Fruit fly (Drosophila melanogaster) whole organism, embryonic: ENCODE results near the gene ec.

Source experiments
- Ada2b ChIP-seq: fragments of 200-800 bp; sonication (Bioruptor generic); IDR thresholded peaks from 2 replicates; pipeline ENCODE4 v1.3.6; 2022; ENCODE audit warnings: missing biosample characterization, missing genetic modification characterization
- CG10462 ChIP-seq: fragments of 200-800 bp; sonication (Bioruptor generic); optimal IDR thresholded peaks from 2 replicates; lab custom pipeline; 2016; ENCODE audit warnings: missing biosample characterization, missing genetic modification characterization
- CG10654 ChIP-seq: fragments of 200-800 bp; sonication (Bioruptor generic); optimal IDR thresholded peaks from 2 replicates; lab custom pipeline; 2016; ENCODE audit warnings: missing biosample characterization, missing genetic modification characterization
- CG12744 ChIP-seq: fragments of 200-800 bp; sonication (Bioruptor generic); optimal IDR thresholded peaks from 2 replicates; lab custom pipeline; 2016; ENCODE audit warnings: missing biosample characterization, missing genetic modification characterization
- CG15696 ChIP-seq: fragments of 200-800 bp; sonication (Bioruptor generic); optimal IDR thresholded peaks from 2 replicates; lab custom pipeline; 2019; ENCODE audit warnings: missing biosample characterization, mild to moderate bottlenecking, missing genetic modification characterization, moderate library complexity
- CG1602 ChIP-seq: fragments of 200-800 bp; sonication (Bioruptor generic); optimal IDR thresholded peaks from 3 replicates; lab custom pipeline; 2016; ENCODE audit warnings: missing biosample characterization, missing genetic modification characterization
- CG1647 ChIP-seq: fragments of 200-800 bp; sonication (Bioruptor generic); optimal IDR thresholded peaks from 3 replicates; lab custom pipeline; 2016; ENCODE audit warnings: missing biosample characterization, missing genetic modification characterization
- CG2202 ChIP-seq: fragments of 200-800 bp; sonication (Bioruptor generic); optimal IDR thresholded peaks from 2 replicates; lab custom pipeline; 2018; ENCODE audit warnings: missing biosample characterization, mild to moderate bottlenecking, missing genetic modification characterization
- CG30431 ChIP-seq: fragments of 200-800 bp; sonication (Bioruptor generic); optimal IDR thresholded peaks from 2 replicates; lab custom pipeline; 2017; ENCODE audit warnings: missing biosample characterization, missing genetic modification characterization
- CG32772 ChIP-seq: fragments of 200-800 bp; sonication (Bioruptor generic); IDR thresholded peaks from 2 replicates; pipeline ENCODE4 v1.3.6; 2022; ENCODE audit warnings: missing biosample characterization, missing genetic modification characterization
- CG34224 ChIP-seq: fragments of 200-800 bp; sonication (Bioruptor generic); IDR thresholded peaks from 3 replicates; pipeline ENCODE4 v1.3.6; 2022; ENCODE audit warnings: missing biosample characterization, missing genetic modification characterization; ENCODE audit not compliant: partially characterized antibody
- CG4360 ChIP-seq: fragments of 200-800 bp; sonication (Bioruptor generic); IDR thresholded peaks from 2 replicates; pipeline ENCODE4 v1.3.6; 2022; ENCODE audit warnings: missing biosample characterization, missing genetic modification characterization
- CG6175 ChIP-seq: fragments of 200-800 bp; sonication (Bioruptor generic); IDR thresholded peaks from 3 replicates; pipeline ENCODE4 v1.3.6; 2022; ENCODE audit warnings: missing biosample characterization, missing genetic modification characterization
- CG6272 ChIP-seq: fragments of 200-800 bp; sonication (Bioruptor generic); IDR thresholded peaks from 2 replicates; pipeline ENCODE4 v1.3.6; 2022; ENCODE audit warnings: missing biosample characterization, missing genetic modification characterization
- CG7786 ChIP-seq: fragments of 200-800 bp; sonication (Bioruptor generic); optimal IDR thresholded peaks from 2 replicates; lab custom pipeline; 2016; ENCODE audit warnings: missing biosample characterization, missing genetic modification characterization
- CG7987 ChIP-seq: fragments of 200-800 bp; sonication (Bioruptor generic); optimal IDR thresholded peaks from 2 replicates; lab custom pipeline; 2018; ENCODE audit warnings: missing biosample characterization, mild to moderate bottlenecking, missing genetic modification characterization, moderate library complexity
- CG8290 ChIP-seq, 3 experiments: fragments of 200-800 bp; sonication (Bioruptor generic); optimal IDR thresholded peaks; 2 replicates each; lab custom pipeline; 2016 to 2019; ENCODE audit warnings: missing biosample characterization in 3 of 3, missing genetic modification characterization in 3 of 3, mild to moderate bottlenecking in 2 of 3, moderate library complexity in 1 of 3
- CG9437 ChIP-seq: fragments of 200-800 bp; sonication (Bioruptor generic); optimal IDR thresholded peaks from 2 replicates; lab custom pipeline; 2018; ENCODE audit warnings: missing biosample characterization, mild to moderate bottlenecking, missing genetic modification characterization
- CG9727 ChIP-seq: fragments of 200-800 bp; sonication (Bioruptor generic); optimal IDR thresholded peaks from 3 replicates; lab custom pipeline; 2017; ENCODE audit warnings: missing biosample characterization, mild to moderate bottlenecking, missing genetic modification characterization
- CG9797 ChIP-seq: fragments of 200-800 bp; sonication (Bioruptor generic); optimal IDR thresholded peaks from 3 replicates; lab custom pipeline; 2018; ENCODE audit warnings: missing biosample characterization, mild to moderate bottlenecking, missing genetic modification characterization
- Doc3 ChIP-seq: fragments of 200-800 bp; sonication (Bioruptor generic); IDR thresholded peaks from 3 replicates; pipeline ENCODE4 v1.3.6; 2022; ENCODE audit warnings: missing biosample characterization, missing genetic modification characterization; ENCODE audit not compliant: partially characterized antibody
- HLH4C ChIP-seq: fragments of 200-800 bp; sonication (Bioruptor generic); IDR thresholded peaks from 3 replicates; pipeline ENCODE4 v1.3.6; 2022; ENCODE audit warnings: missing biosample characterization, missing genetic modification characterization; ENCODE audit not compliant: partially characterized antibody
- Hr39 ChIP-seq: fragments of >200 bp; optimal IDR thresholded peaks from 2 replicates; lab custom pipeline; 2017
- Jarid2 ChIP-seq: fragments of 200-800 bp; sonication (Bioruptor generic); optimal IDR thresholded peaks from 3 replicates; lab custom pipeline; 2017; ENCODE audit warnings: mild to moderate bottlenecking, missing biosample characterization, missing genetic modification reagents, missing genetic modification characterization
- NC2α ChIP-seq: fragments of 200-800 bp; sonication (Bioruptor generic); optimal IDR thresholded peaks from 2 replicates; lab custom pipeline; 2016; ENCODE audit warnings: missing biosample characterization, missing genetic modification characterization
- NC2β ChIP-seq: fragments of 200-800 bp; sonication (Bioruptor generic); optimal IDR thresholded peaks from 2 replicates; lab custom pipeline; 2016; ENCODE audit warnings: missing biosample characterization, missing genetic modification characterization
- Nf-YA ChIP-seq: fragments of 200-800 bp; sonication (Bioruptor generic); IDR thresholded peaks from 2 replicates; pipeline ENCODE4 v1.3.6; 2022; ENCODE audit warnings: missing biosample characterization, missing genetic modification characterization
- Pdp1 ChIP-seq, 2 experiments: fragments of 200-800 bp; sonication (Bioruptor generic); optimal IDR thresholded peaks; 3 replicates each; lab custom pipeline; 2016; ENCODE audit warnings: missing biosample characterization in 2 of 2, missing genetic modification characterization in 2 of 2, mild to moderate bottlenecking in 1 of 2, moderate library complexity in 1 of 2
- TFAM ChIP-seq: fragments of 200-800 bp; sonication (Bioruptor generic); optimal IDR thresholded peaks from 2 replicates; lab custom pipeline; 2017; ENCODE audit warnings: missing biosample characterization, missing genetic modification characterization, inconsistent platforms
- YL-1 ChIP-seq: fragments of 200-800 bp; sonication (Bioruptor generic); optimal IDR thresholded peaks from 3 replicates; lab custom pipeline; 2017; ENCODE audit warnings: missing biosample characterization, mild to moderate bottlenecking, missing genetic modification characterization
- abd-A ChIP-seq: fragments of 200-800 bp; sonication (Bioruptor generic); optimal IDR thresholded peaks from 3 replicates; lab custom pipeline; 2019; ENCODE audit warnings: missing biosample characterization, mild to moderate bottlenecking, missing genetic modification characterization, moderate library complexity
- ara ChIP-seq: fragments of 200-800 bp; sonication (Bioruptor generic); IDR thresholded peaks from 2 replicates; pipeline ENCODE4 v1.3.6; 2022; ENCODE audit warnings: missing biosample characterization, missing genetic modification characterization
- ash1 ChIP-seq: fragments of 200-800 bp; sonication (Bioruptor generic); optimal IDR thresholded peaks from 2 replicates; lab custom pipeline; 2018; ENCODE audit warnings: missing biosample characterization, mild to moderate bottlenecking, missing genetic modification characterization
- bowl ChIP-seq: fragments of 200-800 bp; sonication (Bioruptor generic); IDR thresholded peaks from 2 replicates; pipeline ENCODE4 v1.3.6; 2022; ENCODE audit warnings: missing biosample characterization, missing genetic modification characterization
- br ChIP-seq: fragments of >200 bp; optimal IDR thresholded peaks from 2 replicates; lab custom pipeline; 2017
- cad ChIP-seq: fragments of >200 bp; optimal IDR thresholded peaks from 2 replicates; lab custom pipeline; 2017; ENCODE audit warnings: missing biosample characterization, missing genetic modification characterization
- cato ChIP-seq: fragments of 200-800 bp; sonication (Bioruptor generic); optimal IDR thresholded peaks from 2 replicates; lab custom pipeline; 2016; ENCODE audit warnings: missing biosample characterization, missing genetic modification characterization, borderline replicate concordance
- caup ChIP-seq: fragments of 200-800 bp; sonication (Bioruptor generic); optimal IDR thresholded peaks from 3 replicates; lab custom pipeline; 2017; ENCODE audit warnings: missing biosample characterization, mild to moderate bottlenecking, missing genetic modification characterization, moderate library complexity; ENCODE audit not compliant: severe bottlenecking
- chn ChIP-seq: fragments of 200-800 bp; sonication (Bioruptor generic); optimal IDR thresholded peaks from 2 replicates; lab custom pipeline; 2016; ENCODE audit warnings: missing biosample characterization, missing genetic modification characterization
- croc ChIP-seq: fragments of 200-800 bp; sonication (Bioruptor generic); conservative IDR thresholded peaks from 3 replicates; pipeline ENCODE4 v1.3.6; 2022; ENCODE audit warnings: missing biosample characterization, missing genetic modification characterization
- eyg ChIP-seq: fragments of 200-800 bp; sonication (Bioruptor generic); optimal IDR thresholded peaks from 3 replicates; lab custom pipeline; 2016; ENCODE audit warnings: missing biosample characterization, missing genetic modification characterization
- gem ChIP-seq: fragments of 200-800 bp; sonication (Bioruptor generic); optimal IDR thresholded peaks from 2 replicates; lab custom pipeline; 2019; ENCODE audit warnings: missing biosample characterization, mild to moderate bottlenecking, missing genetic modification characterization, moderate library complexity
- ind ChIP-seq: fragments of 200-800 bp; sonication (Bioruptor generic); optimal IDR thresholded peaks from 3 replicates; lab custom pipeline; 2016; ENCODE audit warnings: missing biosample characterization, missing genetic modification characterization
- klu ChIP-seq: fragments of 200-800 bp; sonication (Bioruptor generic); IDR thresholded peaks from 2 replicates; pipeline ENCODE4 v1.3.6; 2022; ENCODE audit warnings: missing biosample characterization, missing genetic modification characterization
- mld ChIP-seq: fragments of 200-800 bp; sonication (Bioruptor generic); IDR thresholded peaks from 3 replicates; pipeline ENCODE4 v1.3.6; 2022; ENCODE audit warnings: missing biosample characterization, missing genetic modification characterization; ENCODE audit not compliant: partially characterized antibody
- ranshi ChIP-seq: fragments of 200-800 bp; sonication (Bioruptor generic); IDR thresholded peaks from 2 replicates; pipeline ENCODE4 v1.3.6; 2022; ENCODE audit warnings: missing biosample characterization, missing genetic modification characterization
- run ChIP-seq: fragments of 200-800 bp; sonication (Bioruptor generic); optimal IDR thresholded peaks from 3 replicates; lab custom pipeline; 2018; ENCODE audit warnings: missing biosample characterization, mild to moderate bottlenecking, missing genetic modification characterization
- sens ChIP-seq: fragments of 200-800 bp; sonication (Bioruptor generic); peaks from one replicate; lab custom pipeline; 2016; ENCODE audit warnings: missing biosample characterization, missing genetic modification characterization
- stwl ChIP-seq: fragments of 200-800 bp; sonication (Bioruptor generic); optimal IDR thresholded peaks from 3 replicates; lab custom pipeline; 2018; ENCODE audit warnings: missing biosample characterization, mild to moderate bottlenecking, missing genetic modification characterization, moderate library complexity
- usp ChIP-seq: fragments of >200 bp; optimal IDR thresholded peaks from 2 replicates; lab custom pipeline; 2017; ENCODE audit warnings: missing biosample characterization, missing genetic modification characterization
- zfh2 ChIP-seq: fragments of 200-800 bp; sonication (Bioruptor generic); optimal IDR thresholded peaks from 2 replicates; lab custom pipeline; 2016; ENCODE audit warnings: missing biosample characterization, missing genetic modification characterization

The ec gene

dm6 chrX:3779686-3780407 lies 31.7 kb upstream of the ec start (continued):
- TF ChIP-seq stwl, result no peak
- peak; percentile 18 for TF ChIP-seq chn (GFP tag; lab: Kevin White, UChicago)
- TF ChIP-seq ara (GFP tag; lab: Robert Waterston, UW), result no peak
- TF ChIP-seq Nf-YA (GFP tag; lab: Robert Waterston, UW), result no peak
- no peak for TF ChIP-seq CG7786 (GFP tag; lab: Kevin White, UChicago)
- no peak for TF ChIP-seq Hr39 (lab: Kevin White, UChicago)
- TF ChIP-seq NC2β (GFP tag; lab: Kevin White, UChicago), result no peak
- TF ChIP-seq HLH4C (GFP tag; lab: Robert Waterston, UW), result no peak
- TF ChIP-seq zfh2, result no peak
- no peak for TF ChIP-seq CG9437 (GFP tag; lab: Kevin White, UChicago)
- TF ChIP-seq CG15696 (tag; lab: Kevin White, UChicago), result no peak
- TF ChIP-seq CG10654 (GFP tag; lab: Kevin White, UChicago), result no peak
- no peak for TF ChIP-seq CG4360 (GFP tag; lab: Robert Waterston, UW)
- TF ChIP-seq caup, result peak; percentile 8
- TF ChIP-seq CG1602, result no peak
- TF ChIP-seq croc (GFP tag; lab: Robert Waterston, UW), result no peak
- TF ChIP-seq CG7987, result no peak
- TF ChIP-seq Ada2b, result no peak
- TF ChIP-seq mld (GFP tag; lab: Robert Waterston, UW), result no peak
- no peak for TF ChIP-seq CG34224 (GFP tag; lab: Robert Waterston, UW)
- no peak for TF ChIP-seq cato (GFP tag; lab: Kevin White, UChicago)
- TF ChIP-seq bowl, result no peak
- TF ChIP-seq CG12744 (GFP tag; lab: Kevin White, UChicago), result no peak
- TF ChIP-seq cad (GFP tag; lab: Kevin White, UChicago), result no peak
- TF ChIP-seq ash1 (GFP tag; lab: Kevin White, UChicago), result no peak
- TF ChIP-seq eyg, result no peak
- no peak for TF ChIP-seq Pdp1 (GFP tag; optimal IDR thresholded peaks at IDR 0.05; lab: Kevin White, UChicago)
- no peak for TF ChIP-seq Jarid2 (GFP tag; lab: Kevin White, UChicago)
- TF ChIP-seq Doc3 (GFP tag; lab: Robert Waterston, UW), result no peak
- TF ChIP-seq CG8290 (GFP tag; optimal IDR thresholded peaks at IDR 0.05; lab: Kevin White, UChicago), result no peak
- peak in 1 of 2 experiments; percentile 10 for TF ChIP-seq CG8290 (tag; optimal IDR thresholded peaks at IDR 0.05; lab: Kevin White, UChicago)
- TF ChIP-seq ind, result no peak
- no peak for TF ChIP-seq run (tag; lab: Kevin White, UChicago)
- TF ChIP-seq ranshi (GFP tag; lab: Robert Waterston, UW), result no peak; the same call in 1 of the 2 replicates
- no peak for TF ChIP-seq TFAM (GFP tag; lab: Kevin White, UChicago)
- no peak for TF ChIP-seq YL-1 (GFP tag; lab: Kevin White, UChicago)
- no peak for TF ChIP-seq CG1647 (GFP tag; lab: Kevin White, UChicago)
- TF ChIP-seq usp (GFP tag; lab: Kevin White, UChicago), result no peak
- TF ChIP-seq klu, result no peak
- TF ChIP-seq br (lab: Kevin White, UChicago), result no peak
- no peak for TF ChIP-seq CG32772 (GFP tag; lab: Robert Waterston, UW)
- TF ChIP-seq CG30431 (GFP tag; lab: Kevin White, UChicago), result no peak
- TF ChIP-seq gem, result no peak
- TF ChIP-seq CG9797 (GFP tag; lab: Kevin White, UChicago), result no peak
- TF ChIP-seq CG10462 (GFP tag; lab: Kevin White, UChicago), result no peak
- peak; percentile 65; the same call in 2 of the 3 replicates for TF ChIP-seq CG6175 (GFP tag; lab: Robert Waterston, UW)
- TF ChIP-seq sens (GFP tag; lab: Kevin White, UChicago), result peak; percentile 79
- TF ChIP-seq CG9727 (GFP tag; lab: Kevin White, UChicago), result no peak
- TF ChIP-seq CG6272 (GFP tag; lab: Robert Waterston, UW), result no peak
- TF ChIP-seq NC2α (GFP tag; lab: Kevin White, UChicago), result no peak
- peak; percentile 18 for TF ChIP-seq abd-A (tag; lab: Kevin White, UChicago)
- TF ChIP-seq CG2202, result no peak
